Worm (Caenorhabditis elegans): ENCODE data around the gene oct-2.

Gene oct-2

DNA sequence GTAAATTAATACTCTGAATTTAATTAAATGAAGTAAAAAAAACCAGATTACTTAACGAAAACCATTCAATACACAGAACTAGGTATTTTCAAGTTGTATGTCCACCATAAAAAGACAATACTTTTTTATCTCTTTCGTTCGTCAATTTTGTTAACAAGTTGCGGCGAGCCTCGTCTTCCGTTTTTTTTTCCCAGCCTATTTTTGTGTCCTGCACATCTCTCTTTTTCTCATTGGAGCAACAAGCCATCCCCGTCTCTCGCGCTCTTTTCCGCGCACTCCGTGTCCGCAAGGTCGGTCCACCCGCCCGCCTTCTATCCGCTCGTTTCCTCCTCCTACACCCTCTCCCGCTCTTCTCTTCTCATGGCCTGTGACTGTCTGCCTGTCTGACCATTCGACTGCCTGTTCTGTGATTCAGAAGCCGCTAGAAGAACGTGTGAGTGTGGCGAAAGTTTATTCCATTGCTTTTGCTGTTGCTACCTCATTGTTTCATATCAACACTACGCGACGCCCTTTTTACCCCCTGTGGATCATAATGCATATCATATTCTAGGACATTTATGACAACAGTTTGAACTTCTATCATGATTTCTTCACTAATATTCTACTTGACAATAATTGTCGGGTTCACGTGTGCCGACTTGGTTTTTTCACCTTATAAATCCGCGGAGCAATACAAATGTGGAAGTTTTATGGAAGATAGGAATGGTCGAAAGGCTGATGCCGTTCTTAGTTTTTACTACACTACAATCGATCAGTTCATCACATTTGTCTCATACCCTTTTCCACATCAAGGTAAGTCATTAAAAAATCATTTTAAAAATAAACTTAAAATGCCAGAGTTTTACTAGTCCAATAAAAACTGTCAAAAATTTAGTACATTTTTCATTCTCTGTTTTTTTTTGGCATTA, 38.5 kb downstream of the oct-2 start, which contains the start of the genes F08B12.11 and prmn-1:
TSS of gene F08B12.11 (plus strand) at position 521 of the 908 bp plus-strand sequence.
TSS of gene prmn-1 (plus strand) at position 551 of the 908 bp plus-strand sequence.
- no peak for TF ChIP-seq egl-27 (tag; optimal IDR thresholded peaks at IDR 0.05)
- TF ChIP-seq elt-1 (tag; optimal IDR thresholded peaks at IDR 0.05), result no peak
- peak; percentile 31 for TF ChIP-seq nfya-1 (tag; optimal IDR thresholded peaks at IDR 0.05; ENCODE audit: insufficient read depth)
- TF ChIP-seq fkh-10 (GFP tag; optimal IDR thresholded peaks at IDR 0.05), result no peak
- TF ChIP-seq hmg-11 (tag; optimal IDR thresholded peaks at IDR 0.05), result peak; percentile 22
- TF ChIP-seq lin-39 (tag; optimal IDR thresholded peaks at IDR 0.05), result no peak
- no peak for TF ChIP-seq zag-1 (tag; optimal IDR thresholded peaks at IDR 0.05)
- no peak for TF ChIP-seq ceh-9 (tag; optimal IDR thresholded peaks at IDR 0.05)
- peak; percentile 66 for TF ChIP-seq nhr-25 (tag; optimal IDR thresholded peaks at IDR 0.05)

DNA sequence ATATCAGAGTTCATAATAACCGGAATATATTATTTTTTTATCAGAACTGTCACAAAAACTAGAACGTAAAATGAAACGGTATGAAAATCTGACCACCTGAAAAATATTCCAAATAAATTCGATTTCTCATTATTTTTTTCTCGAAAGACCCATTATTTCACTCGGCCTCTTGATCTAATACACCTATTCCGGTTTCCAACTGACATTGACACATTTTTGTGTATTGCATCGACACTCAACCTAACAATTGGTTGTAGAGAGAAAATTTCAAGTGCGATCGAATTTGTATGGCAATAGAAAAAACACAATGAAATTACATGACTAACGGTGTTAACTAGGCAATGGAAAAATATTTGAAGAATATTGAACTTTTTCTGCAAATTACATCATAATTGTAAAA, 39.7 kb downstream of the oct-2 start:
- TF ChIP-seq egl-27 (tag; optimal IDR thresholded peaks at IDR 0.05) (no peak), jun-1 (tag; optimal IDR thresholded peaks at IDR 0.05) (no peak), nhr-25 (tag; optimal IDR thresholded peaks at IDR 0.05) (peak; percentile 1), snpc-4 (tag; optimal IDR thresholded peaks at IDR 0.05) (no peak), nhr-23 (tag; optimal IDR thresholded peaks at IDR 0.05) (peak; percentile 26), fkh-2 (tag; optimal IDR thresholded peaks at IDR 0.05) (no peak), ceh-28 (tag; optimal IDR thresholded peaks at IDR 0.05) (no peak), nhr-11 (tag; optimal IDR thresholded peaks at IDR 0.05) (no peak), ztf-4 (tag; optimal IDR thresholded peaks at IDR 0.05) (no peak)

DNA sequence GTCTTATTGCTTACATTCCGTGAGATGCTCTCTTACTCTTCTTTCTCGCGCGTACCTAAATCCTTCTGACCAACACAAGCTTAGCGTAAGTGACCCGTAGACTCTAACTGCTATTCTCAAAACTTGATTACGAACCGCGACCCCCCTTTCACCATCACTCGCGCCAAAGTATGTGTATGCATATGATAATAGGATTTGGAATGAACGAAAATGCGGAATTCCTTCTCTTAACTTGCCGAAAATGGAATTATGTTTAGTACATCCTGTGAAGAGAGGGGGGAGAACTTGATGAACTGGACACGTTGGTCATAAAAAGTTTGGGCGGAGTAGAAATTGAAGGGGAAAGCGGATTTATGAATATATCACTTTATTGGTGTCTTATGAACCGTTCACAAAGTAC, 40.6 kb downstream of the oct-2 start:
- TF ChIP-seq nfya-1 (tag; optimal IDR thresholded peaks at IDR 0.05; ENCODE audit: insufficient read depth), result peak; percentile 11
- peak; percentile 95 for TF ChIP-seq fkh-10 (GFP tag; optimal IDR thresholded peaks at IDR 0.05)
- TF ChIP-seq ztf-4 (tag; optimal IDR thresholded peaks at IDR 0.05), result no peak
- no peak for TF ChIP-seq fos-1 (tag; optimal IDR thresholded peaks at IDR 0.05)
- no peak for TF ChIP-seq elt-3 (tag; optimal IDR thresholded peaks at IDR 0.05)
- no peak for TF ChIP-seq nhr-67 (tag; optimal IDR thresholded peaks at IDR 0.05)
- TF ChIP-seq elt-2 (tag; optimal IDR thresholded peaks at IDR 0.05), result no peak
- no peak for TF ChIP-seq fkh-2 (tag; optimal IDR thresholded peaks at IDR 0.05)
- no peak for TF ChIP-seq ceh-16 (tag; optimal IDR thresholded peaks at IDR 0.05)

DNA sequence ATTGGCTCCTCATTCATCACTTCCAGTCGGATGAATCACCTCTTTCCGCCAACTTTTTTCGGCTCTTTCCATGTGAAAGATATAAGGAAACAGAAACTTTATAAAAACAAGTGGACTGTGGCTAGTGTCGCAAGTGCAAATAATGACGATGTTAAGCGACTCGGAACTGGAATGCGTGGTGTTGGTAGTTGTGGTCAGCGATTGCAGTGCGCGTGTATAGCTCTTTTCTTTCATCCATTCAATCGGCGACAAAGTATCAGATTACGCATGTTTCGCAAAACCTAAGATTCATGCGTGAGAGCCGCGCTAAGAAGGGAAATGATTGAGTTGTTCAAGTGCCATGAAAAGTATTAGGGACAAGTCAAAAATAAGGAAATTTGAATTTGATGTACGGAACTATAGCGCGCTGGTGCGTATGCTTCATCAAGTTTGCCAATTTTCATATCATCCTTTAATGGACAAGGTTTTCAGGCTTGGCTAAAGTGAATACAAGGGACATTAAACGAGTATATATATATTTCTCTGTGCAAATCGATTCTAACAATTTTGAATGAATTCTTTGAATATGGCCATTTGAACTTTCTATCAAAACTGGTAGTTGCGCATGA, 41.6 kb downstream of the oct-2 start:
- TF ChIP-seq ceh-28 (tag; optimal IDR thresholded peaks at IDR 0.05) (no peak), tbx-2 (tag; optimal IDR thresholded peaks at IDR 0.05) (no peak), aly-2 (tag; optimal IDR thresholded peaks at IDR 0.05) (no peak), ama-1 (optimal IDR thresholded peaks at IDR 0.05) (no peak), nhr-67 (tag; optimal IDR thresholded peaks at IDR 0.05) (no peak), nhr-12 (tag; optimal IDR thresholded peaks at IDR 0.05) (no peak), pqm-1 (tag; optimal IDR thresholded peaks at IDR 0.05) (no peak), nhr-25 (tag; optimal IDR thresholded peaks at IDR 0.05) (no peak), fkh-2 (tag; optimal IDR thresholded peaks at IDR 0.05) (no peak), hmg-11 (tag; optimal IDR thresholded peaks at IDR 0.05) (no peak), ceh-82 (tag; optimal IDR thresholded peaks at IDR 0.05) (no peak), unc-62 (GFP tag; optimal IDR thresholded peaks at IDR 0.05) (no peak), elt-3 (tag; optimal IDR thresholded peaks at IDR 0.05) (no peak), nfya-1 (tag; optimal IDR thresholded peaks at IDR 0.05; ENCODE audit: insufficient read depth) (no peak), mdl-1 (tag; optimal IDR thresholded peaks at IDR 0.05) (no peak), lin-39 (tag; optimal IDR thresholded peaks at IDR 0.05) (no peak), R02D3.7 (tag; optimal IDR thresholded peaks at IDR 0.05) (no peak)

DNA sequence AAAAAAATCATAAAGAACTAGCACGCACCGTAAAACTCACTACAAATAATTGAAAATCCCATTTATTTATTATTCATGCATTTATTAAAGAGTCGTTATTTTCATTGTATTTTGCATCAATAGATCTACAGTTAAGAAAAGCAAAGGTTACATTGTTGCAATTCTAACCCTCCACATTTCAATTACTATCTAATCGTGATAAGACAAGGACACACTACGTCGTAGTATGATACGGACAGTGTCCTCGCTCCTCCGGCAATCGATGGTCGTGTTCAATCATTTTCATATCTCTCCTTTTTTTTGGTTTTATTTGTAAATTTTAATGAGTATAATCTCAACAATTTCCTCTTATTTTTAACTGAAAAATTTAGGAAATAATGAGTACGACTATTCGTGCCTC, 46.7 kb downstream of the oct-2 start, which contains the start of gene prx-12:
TSS of gene prx-12 (plus strand) at position 371 of the 400 bp plus-strand sequence.
- no peak for TF ChIP-seq snpc-4 (tag; optimal IDR thresholded peaks at IDR 0.05)
- peak; percentile 2 for TF ChIP-seq nhr-25 (tag; optimal IDR thresholded peaks at IDR 0.05)
- TF ChIP-seq ceh-9 (tag; optimal IDR thresholded peaks at IDR 0.05), result no peak
- no peak for TF ChIP-seq unc-62 (GFP tag; optimal IDR thresholded peaks at IDR 0.05)
- TF ChIP-seq elt-2 (tag; optimal IDR thresholded peaks at IDR 0.05), result peak; percentile 76
- peak in 1 of 3 experiments; percentile 9 for TF ChIP-seq elt-3 (tag; optimal IDR thresholded peaks at IDR 0.05)
- TF ChIP-seq fkh-10 (GFP tag; optimal IDR thresholded peaks at IDR 0.05), result no peak
- no peak for TF ChIP-seq unc-39 (tag; optimal IDR thresholded peaks at IDR 0.05)
- peak; percentile 61 for TF ChIP-seq pqm-1 (tag; optimal IDR thresholded peaks at IDR 0.05)
- TF ChIP-seq ceh-16 (tag; optimal IDR thresholded peaks at IDR 0.05), result no peak
- TF ChIP-seq R02D3.7 (tag; optimal IDR thresholded peaks at IDR 0.05), result no peak
- TF ChIP-seq pha-4 (tag; optimal IDR thresholded peaks at IDR 0.05), result no peak
- TF ChIP-seq lsy-12 (tag; optimal IDR thresholded peaks at IDR 0.05), result no peak
- TF ChIP-seq mml-1 (tag; optimal IDR thresholded peaks at IDR 0.05), result no peak
- TF ChIP-seq egl-27 (tag; optimal IDR thresholded peaks at IDR 0.05), result no peak
